Worm (Caenorhabditis elegans): ENCODE data around the gene Y75B8A.23.

Gene Y75B8A.23

ce11 chrIII:12247329-12247728, 3.1 kb upstream of the Y75B8A.23 start:
- TF ChIP-seq nhr-28 (tag; optimal IDR thresholded peaks at IDR 0.05): no peak
- no peak for TF ChIP-seq zip-8 (tag; optimal IDR thresholded peaks at IDR 0.05)
- no peak for TF ChIP-seq sptf-1 (tag; optimal IDR thresholded peaks at IDR 0.05)
- TF ChIP-seq lin-32 (GFP tag; optimal IDR thresholded peaks at IDR 0.05): no peak
- TF ChIP-seq nhr-2 (tag; optimal IDR thresholded peaks at IDR 0.05): no peak
- no peak for TF ChIP-seq unc-120 (tag; optimal IDR thresholded peaks at IDR 0.05; ENCODE audit: poor library complexity, severe bottlenecking)
- no peak for TF ChIP-seq hlh-1 (tag; optimal IDR thresholded peaks at IDR 0.05)
- no peak for TF ChIP-seq unc-62 (GFP tag; optimal IDR thresholded peaks at IDR 0.05)
- no peak for TF ChIP-seq nhr-12 (tag; optimal IDR thresholded peaks at IDR 0.05)
- no peak for TF ChIP-seq snpc-4 (tag; optimal IDR thresholded peaks at IDR 0.05)
- no peak for TF ChIP-seq tbx-8 (GFP tag; optimal IDR thresholded peaks at IDR 0.05)
- no peak for TF ChIP-seq sem-2 (GFP tag; optimal IDR thresholded peaks at IDR 0.05)
- TF ChIP-seq ceh-43 (GFP tag; optimal IDR thresholded peaks at IDR 0.05): no peak
- TF ChIP-seq elt-1 (tag; optimal IDR thresholded peaks at IDR 0.05; ENCODE audit: borderline replicate concordance, insufficient read depth): no peak
- TF ChIP-seq lsy-2 (tag; optimal IDR thresholded peaks at IDR 0.05): no peak
- TF ChIP-seq pha-4 (tag; optimal IDR thresholded peaks at IDR 0.05): no peak
- no peak for TF ChIP-seq mab-5 (tag; optimal IDR thresholded peaks at IDR 0.05)
- TF ChIP-seq drap-1 (GFP tag; optimal IDR thresholded peaks at IDR 0.05): no peak

ce11 chrIII:12251178-12251577, 718 bp downstream of the Y75B8A.23 start:
- TF ChIP-seq elt-1 (tag; optimal IDR thresholded peaks at IDR 0.05; ENCODE audit: borderline replicate concordance, insufficient read depth): no peak
- no peak for TF ChIP-seq ces-1 (GFP tag; optimal IDR thresholded peaks at IDR 0.05)

- TF ChIP-seq elt-1 (tag; optimal IDR thresholded peaks at IDR 0.05; ENCODE audit: borderline replicate concordance, insufficient read depth) (no peak), unc-120 (tag; optimal IDR thresholded peaks at IDR 0.05; ENCODE audit: poor library complexity, severe bottlenecking) (no peak), nhr-12 (tag; optimal IDR thresholded peaks at IDR 0.05) (no peak), mep-1 (tag; optimal IDR thresholded peaks at IDR 0.05) (no peak), unc-39 (tag; optimal IDR thresholded peaks at IDR 0.05) (no peak), mab-5 (tag; optimal IDR thresholded peaks at IDR 0.05) (no peak), cnd-1 (tag; optimal IDR thresholded peaks at IDR 0.05) (no peak), ceh-43 (GFP tag; optimal IDR thresholded peaks at IDR 0.05) (no peak)
Observed at ce11 chrIII:12253342-12253741, 2.9 kb downstream of the Y75B8A.23 start.

- TF ChIP-seq mab-5 (tag; optimal IDR thresholded peaks at IDR 0.05) (no peak), mls-2 (tag; optimal IDR thresholded peaks at IDR 0.05) (no peak), tbx-8 (GFP tag; optimal IDR thresholded peaks at IDR 0.05) (no peak), pha-4 (tag; optimal IDR thresholded peaks at IDR 0.05) (no peak), nhr-2 (tag; optimal IDR thresholded peaks at IDR 0.05) (no peak), ceh-39 (tag; optimal IDR thresholded peaks at IDR 0.05) (no peak), lsy-2 (tag; optimal IDR thresholded peaks at IDR 0.05) (no peak), flh-1 (GFP tag; optimal IDR thresholded peaks at IDR 0.05) (no peak), elt-1 (tag; optimal IDR thresholded peaks at IDR 0.05; ENCODE audit: borderline replicate concordance, insufficient read depth) (no peak)
Observed at ce11 chrIII:12259793-12260192, 9.3 kb downstream of the Y75B8A.23 start.

ce11 chrIII:12260413-12260812, 10.0 kb downstream of the Y75B8A.23 start:
- TF ChIP-seq ham-2 (GFP tag; optimal IDR thresholded peaks at IDR 0.05) (no peak), hlh-1 (tag; optimal IDR thresholded peaks at IDR 0.05) (no peak), mab-5 (tag; optimal IDR thresholded peaks at IDR 0.05) (no peak), mep-1 (tag; optimal IDR thresholded peaks at IDR 0.05) (no peak), ceh-39 (tag; optimal IDR thresholded peaks at IDR 0.05) (no peak), blmp-1 (tag; optimal IDR thresholded peaks at IDR 0.05) (no peak), pha-4 (tag; optimal IDR thresholded peaks at IDR 0.05) (no peak), bed-3 (GFP tag; optimal IDR thresholded peaks at IDR 0.05) (no peak), ces-1 (GFP tag; optimal IDR thresholded peaks at IDR 0.05) (no peak), drap-1 (GFP tag; optimal IDR thresholded peaks at IDR 0.05) (no peak), sem-2 (GFP tag; optimal IDR thresholded peaks at IDR 0.05) (no peak), nhr-237 (tag; optimal IDR thresholded peaks at IDR 0.05) (no peak), nhr-12 (tag; optimal IDR thresholded peaks at IDR 0.05) (no peak), flh-1 (GFP tag; optimal IDR thresholded peaks at IDR 0.05) (no peak), lin-13 (tag; optimal IDR thresholded peaks at IDR 0.05) (no peak), mls-2 (tag; optimal IDR thresholded peaks at IDR 0.05) (no peak)
